Fruit fly (Drosophila melanogaster) whole organism, embryonic: ENCODE measurements around the gene Acp32CD.
A peak's percentile ranks its signal among the peaks of the same experiment; 100 is the strongest.

ENCODE experiments used
- ATbp ChIP-seq: fragments of 200-800 bp; sonication (Bioruptor generic); optimal IDR thresholded peaks from 2 replicates; lab custom pipeline; 2017; ENCODE audit warnings: missing biosample characterization, mild to moderate bottlenecking, missing genetic modification characterization, missing genetic modification reagents
- CG10565 ChIP-seq: fragments of 200-800 bp; sonication (Bioruptor generic); optimal IDR thresholded peaks from 3 replicates; lab custom pipeline; 2016; ENCODE audit warnings: missing biosample characterization, mild to moderate bottlenecking, missing genetic modification characterization
- CG12769 ChIP-seq: fragments of 200-800 bp; sonication (Bioruptor generic); optimal IDR thresholded peaks from 2 replicates; lab custom pipeline; 2019; ENCODE audit warnings: missing biosample characterization, mild to moderate bottlenecking, missing genetic modification characterization, moderate library complexity
- CG14667 ChIP-seq: fragments of 200-800 bp; sonication (Bioruptor generic); IDR thresholded peaks from 2 replicates; pipeline ENCODE4 v1.3.6; 2022; ENCODE audit warnings: missing biosample characterization, missing genetic modification characterization
- CG1529 ChIP-seq: fragments of 200-800 bp; sonication (Bioruptor generic); optimal IDR thresholded peaks from 3 replicates; lab custom pipeline; 2018; ENCODE audit warnings: missing biosample characterization, missing genetic modification characterization
- CG15479 ChIP-seq: fragments of 200-800 bp; sonication (Bioruptor generic); optimal IDR thresholded peaks from 3 replicates; lab custom pipeline; 2019; ENCODE audit warnings: missing biosample characterization, mild to moderate bottlenecking, missing genetic modification characterization, moderate library complexity
- CG16863 ChIP-seq: fragments of 200-800 bp; sonication (Bioruptor generic); optimal IDR thresholded peaks from 3 replicates; lab custom pipeline; 2016; ENCODE audit warnings: missing biosample characterization, missing genetic modification characterization
- CG17568 ChIP-seq: fragments of 200-800 bp; sonication (Bioruptor generic); optimal IDR thresholded peaks from 2 replicates; lab custom pipeline; 2018; ENCODE audit warnings: missing biosample characterization, mild to moderate bottlenecking, missing genetic modification characterization, moderate library complexity
- CG2116 ChIP-seq: fragments of 200-800 bp; sonication (Bioruptor generic); optimal IDR thresholded peaks from 3 replicates; lab custom pipeline; 2018; ENCODE audit warnings: missing biosample characterization, mild to moderate bottlenecking, missing genetic modification characterization
- CG2120 ChIP-seq: fragments of 200-800 bp; sonication (Bioruptor generic); optimal IDR thresholded peaks from 3 replicates; lab custom pipeline; 2016; ENCODE audit warnings: missing biosample characterization, missing genetic modification characterization
- CG2199 ChIP-seq: fragments of 200-800 bp; sonication (Bioruptor generic); IDR thresholded peaks from 3 replicates; pipeline ENCODE4 v1.3.6; 2022; ENCODE audit warnings: missing biosample characterization, missing genetic modification characterization
- CG30403 ChIP-seq: fragments of 200-800 bp; sonication (Bioruptor generic); optimal IDR thresholded peaks from 3 replicates; lab custom pipeline; 2016; ENCODE audit warnings: missing biosample characterization, missing genetic modification characterization
- CG3163 ChIP-seq: fragments of 200-800 bp; sonication (Bioruptor generic); optimal IDR thresholded peaks from 3 replicates; lab custom pipeline; 2016; ENCODE audit warnings: missing biosample characterization, missing genetic modification characterization
- CG32532 ChIP-seq: fragments of 200-800 bp; sonication (Bioruptor generic); IDR thresholded peaks from 2 replicates; pipeline ENCODE4 v1.3.6; 2022; ENCODE audit warnings: missing biosample characterization, missing genetic modification characterization
- CG32767 ChIP-seq: fragments of 200-800 bp; sonication (Bioruptor generic); IDR thresholded peaks from 2 replicates; pipeline ENCODE4 v1.3.6; 2022; ENCODE audit warnings: missing biosample characterization, missing genetic modification characterization
- CG3838 ChIP-seq: fragments of 200-800 bp; sonication (Bioruptor generic); optimal IDR thresholded peaks from 3 replicates; lab custom pipeline; 2016; ENCODE audit warnings: missing biosample characterization, missing genetic modification characterization
- CG4820 ChIP-seq: fragments of 200-800 bp; sonication (Bioruptor generic); optimal IDR thresholded peaks from 3 replicates; lab custom pipeline; 2016; ENCODE audit warnings: missing biosample characterization, missing genetic modification characterization
- CG7839 ChIP-seq: fragments of 200-800 bp; sonication (Bioruptor generic); optimal IDR thresholded peaks from 3 replicates; lab custom pipeline; 2018; ENCODE audit warnings: missing biosample characterization, mild to moderate bottlenecking, missing genetic modification characterization, moderate library complexity
- CG8388 ChIP-seq: fragments of 200-800 bp; sonication (Bioruptor generic); optimal IDR thresholded peaks from 2 replicates; lab custom pipeline; 2019; ENCODE audit warnings: missing biosample characterization, mild to moderate bottlenecking, missing genetic modification characterization, moderate library complexity
- CG9932 ChIP-seq: fragments of 200-800 bp; sonication (Bioruptor generic); IDR thresholded peaks from 2 replicates; pipeline ENCODE4 v1.3.6; 2022; ENCODE audit warnings: missing biosample characterization, missing genetic modification characterization
- Deaf1 ChIP-seq: fragments of 200-800 bp; optimal IDR thresholded peaks from 3 replicates; lab custom pipeline; 2019; ENCODE audit warnings: missing biosample characterization, mild to moderate bottlenecking, missing genetic modification characterization, moderate library complexity
- Ets65A ChIP-seq: fragments of 200-800 bp; sonication (Bioruptor generic); peaks from one replicate; lab custom pipeline; 2016; ENCODE audit warnings: missing biosample characterization, missing genetic modification characterization
- GATAe ChIP-seq: fragments of 200-800 bp; sonication (Bioruptor generic); conservative IDR thresholded peaks from 2 replicates; pipeline ENCODE4 v1.3.6; 2022; ENCODE audit warnings: missing biosample characterization, missing genetic modification characterization
- Hr78 ChIP-seq, 2 experiments: fragments of 200-800 bp in 1 of 2; fragments of >200 bp in 1 of 2; sonication (Bioruptor generic) in 1 of 2; optimal IDR thresholded peaks; 2 replicates each; lab custom pipeline; 2017 to 2019; ENCODE audit warnings: missing biosample characterization in 2 of 2, missing genetic modification characterization in 2 of 2, mild to moderate bottlenecking in 1 of 2, moderate library complexity in 1 of 2
- Med ChIP-seq: fragments of 200-800 bp; sonication (Bioruptor generic); peaks from one replicate; lab custom pipeline; 2016; ENCODE audit warnings: missing biosample characterization, missing genetic modification characterization, mild to moderate bottlenecking, inconsistent platforms, moderate library complexity
- bbx ChIP-seq: fragments of 200-800 bp; sonication (Bioruptor generic); IDR thresholded peaks from 2 replicates; pipeline ENCODE4 v1.3.6; 2022; ENCODE audit warnings: missing biosample characterization, missing genetic modification characterization; ENCODE audit not compliant: partially characterized antibody
- btn ChIP-seq: fragments of 200-800 bp; sonication (Bioruptor generic); optimal IDR thresholded peaks from 2 replicates; lab custom pipeline; 2016; ENCODE audit warnings: missing biosample characterization, missing genetic modification characterization
- cad ChIP-seq: fragments of >200 bp; optimal IDR thresholded peaks from 2 replicates; lab custom pipeline; 2017; ENCODE audit warnings: missing biosample characterization, missing genetic modification characterization
- cg ChIP-seq: fragments of 200-800 bp; sonication (Bioruptor generic); optimal IDR thresholded peaks from 3 replicates; lab custom pipeline; 2019; ENCODE audit warnings: missing biosample characterization, mild to moderate bottlenecking, missing genetic modification characterization, moderate library complexity
- ci ChIP-seq: fragments of 200-800 bp; sonication (Bioruptor generic); IDR thresholded peaks from 3 replicates; pipeline ENCODE4 v1.3.6; 2022; ENCODE audit warnings: missing biosample characterization, missing genetic modification characterization
- crol ChIP-seq: fragments of 200-800 bp; sonication (Bioruptor generic); IDR thresholded peaks from 2 replicates; pipeline ENCODE4 v1.3.6; 2022; ENCODE audit warnings: missing biosample characterization, missing genetic modification characterization
- dpn ChIP-seq, 2 experiments: fragments of 200-800 bp; sonication (Bioruptor generic); optimal IDR thresholded peaks; 3 replicates each; lab custom pipeline; 2016; ENCODE audit warnings: missing biosample characterization in 2 of 2, missing genetic modification characterization in 2 of 2
- eve ChIP-seq, 2 experiments: fragments of >200 bp; optimal IDR thresholded peaks; 2 replicates each; lab custom pipeline; 2017; ENCODE audit warnings: missing biosample characterization in 2 of 2, missing genetic modification characterization in 2 of 2
- fd3F ChIP-seq: fragments of 200-800 bp; sonication (Bioruptor generic); optimal IDR thresholded peaks from 2 replicates; lab custom pipeline; 2018; ENCODE audit warnings: missing biosample characterization, mild to moderate bottlenecking, missing genetic modification characterization, moderate library complexity
- ftz-f1 ChIP-seq: fragments of 200-800 bp; sonication (Bioruptor generic); optimal IDR thresholded peaks from 2 replicates; lab custom pipeline; 2016; ENCODE audit warnings: missing biosample characterization, missing genetic modification characterization
- grn ChIP-seq: fragments of 200-800 bp; sonication (Bioruptor generic); optimal IDR thresholded peaks from 3 replicates; lab custom pipeline; 2017; ENCODE audit warnings: missing biosample characterization, missing genetic modification characterization
- nom ChIP-seq: fragments of 200-800 bp; sonication (Bioruptor generic); optimal IDR thresholded peaks from 2 replicates; lab custom pipeline; 2017; ENCODE audit warnings: missing biosample characterization, missing genetic modification characterization, mild to moderate bottlenecking, moderate library complexity, missing genetic modification reagents
- rib ChIP-seq: fragments of 200-800 bp; sonication (Bioruptor generic); IDR thresholded peaks from 2 replicates; pipeline ENCODE4 v1.3.6; 2022; ENCODE audit warnings: missing biosample characterization, missing genetic modification characterization
- ro ChIP-seq: fragments of 200-800 bp; sonication (Bioruptor generic); IDR thresholded peaks from 2 replicates; pipeline ENCODE4 v1.3.6; 2022; ENCODE audit warnings: missing biosample characterization, missing genetic modification characterization
- sd ChIP-seq: fragments of 200-800 bp; sonication (Bioruptor generic); optimal IDR thresholded peaks from 3 replicates; lab custom pipeline; 2018; ENCODE audit warnings: missing biosample characterization, mild to moderate bottlenecking, missing genetic modification characterization, moderate library complexity
- so ChIP-seq: fragments of 200-800 bp; sonication (Bioruptor generic); IDR thresholded peaks from 3 replicates; pipeline ENCODE4 v1.3.6; 2022; ENCODE audit warnings: missing biosample characterization, missing genetic modification characterization
- sr ChIP-seq: fragments of 200-800 bp; sonication (Bioruptor generic); IDR thresholded peaks from 3 replicates; pipeline ENCODE4 v1.3.6; 2022; ENCODE audit warnings: missing biosample characterization, missing genetic modification characterization
- sug ChIP-seq: fragments of 200-800 bp; optimal IDR thresholded peaks from 2 replicates; lab custom pipeline; 2019; ENCODE audit warnings: missing biosample characterization, mild to moderate bottlenecking, missing genetic modification characterization, moderate library complexity
- twi ChIP-seq: fragments of 200-800 bp; optimal IDR thresholded peaks from 2 replicates; lab custom pipeline; 2019; ENCODE audit warnings: missing biosample characterization, mild to moderate bottlenecking, missing genetic modification characterization, moderate library complexity
- vvl ChIP-seq: fragments of 200-800 bp; sonication (Bioruptor generic); IDR thresholded peaks from 2 replicates; pipeline ENCODE4 v1.3.6; 2022; ENCODE audit warnings: missing biosample characterization, missing genetic modification characterization
- wor ChIP-seq: fragments of 200-800 bp; sonication (Bioruptor generic); IDR thresholded peaks from 2 replicates; pipeline ENCODE4 v1.3.6; 2022; ENCODE audit warnings: missing biosample characterization, missing genetic modification characterization

Acp32CD gene

DNA sequence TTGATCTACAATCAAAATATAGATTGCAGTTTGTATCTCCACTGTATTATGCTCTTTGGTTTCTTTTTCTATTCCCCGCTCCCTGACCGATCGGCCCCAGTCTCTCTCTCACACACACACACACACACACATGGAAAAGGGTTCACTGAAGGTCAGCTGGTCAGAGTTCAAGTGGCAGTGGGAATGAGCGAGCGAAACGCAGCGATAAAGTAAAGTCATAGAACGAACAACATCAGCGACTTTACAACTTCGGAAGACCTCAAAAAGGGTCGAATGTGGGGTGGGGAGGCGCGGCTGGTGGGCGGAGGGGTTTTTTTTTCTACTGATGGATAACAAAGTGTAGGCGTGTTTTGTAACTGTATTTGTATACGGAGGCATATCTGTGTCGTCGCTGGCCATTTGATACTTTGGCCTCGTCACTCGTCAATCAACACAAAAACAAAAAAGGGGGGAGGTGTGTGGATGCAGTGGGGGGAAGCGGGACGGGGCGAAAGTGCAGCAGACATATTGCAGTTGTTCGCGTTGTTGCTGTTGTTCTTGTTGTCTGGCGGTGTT, 42.8 kb downstream of the Acp32CD start (continued):
- peak; percentile 84 for TF ChIP-seq crol (GFP tag; lab: Robert Waterston, UW)
- 0 out of 2 replicates have a peak, but pooled peaks have one; percentile 13 for TF ChIP-seq wor (GFP tag; lab: Robert Waterston, UW)
- peak; percentile 39 for TF ChIP-seq ftz-f1 (GFP tag; lab: Kevin White, UChicago)
- TF ChIP-seq CG14667 (GFP tag; lab: Robert Waterston, UW): 0 out of 2 replicates have a peak, but pooled peaks have one; percentile 1
- no peak for TF ChIP-seq CG16863 (GFP tag; lab: Kevin White, UChicago)
- peak; percentile 47 for TF ChIP-seq CG2120 (GFP tag; lab: Kevin White, UChicago)
- peak; percentile 19 for TF ChIP-seq grn
- TF ChIP-seq GATAe: 0 out of 2 replicates have a peak, but pooled peaks have one; percentile 7
- TF ChIP-seq rib (GFP tag; lab: Robert Waterston, UW): 0 out of 2 replicates have a peak, but pooled peaks have one; percentile 6
- 0 out of 2 replicates have a peak, but pooled peaks have one; percentile 1 for TF ChIP-seq CG9932 (GFP tag; lab: Robert Waterston, UW)
- peak; percentile 14 for TF ChIP-seq CG1529 (GFP tag; lab: Kevin White, UChicago)
- peak; percentile 14 for TF ChIP-seq Ets65A (GFP tag; lab: Kevin White, UChicago)
- TF ChIP-seq cg (GFP tag; lab: Kevin White, UChicago): peak; percentile 75
- 0 out of 3 replicates have a peak, but pooled peaks have one; percentile 61 for TF ChIP-seq sr (GFP tag; lab: Robert Waterston, UW)

DNA sequence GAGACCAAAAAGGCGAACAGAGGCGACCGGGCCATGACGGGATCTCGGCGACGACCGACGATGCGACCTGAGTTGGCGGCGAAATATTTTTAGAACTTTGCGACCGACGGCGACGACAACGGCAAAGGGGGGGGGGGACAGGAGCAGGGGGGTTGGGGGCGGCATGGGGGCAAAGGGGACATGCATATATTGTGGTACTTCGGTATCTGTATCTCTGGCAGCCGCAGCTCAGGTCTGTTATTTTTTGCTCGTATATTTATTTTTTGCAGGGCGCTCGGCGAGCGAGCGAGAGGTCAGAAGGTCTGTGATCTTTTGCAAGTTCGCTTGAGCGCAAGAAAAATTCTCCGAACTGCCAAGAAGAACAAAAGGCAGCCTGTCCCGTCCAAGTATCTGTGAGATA, 43.8 kb downstream of the Acp32CD start:
- TF ChIP-seq CG7839 (tag; lab: Kevin White, UChicago) (no peak), eve (GFP tag; optimal IDR thresholded peaks at IDR 0.05; lab: Kevin White, UChicago) (no peak), CG30403 (GFP tag; lab: Kevin White, UChicago) (no peak), CG32532 (0 out of 2 replicates have a peak, but pooled peaks have one; percentile 16), cad (GFP tag; lab: Kevin White, UChicago) (no peak), CG10565 (GFP tag; lab: Kevin White, UChicago) (no peak), CG12769 (tag; lab: Kevin White, UChicago) (peak; percentile 47), CG4820 (no peak), CG3838 (no peak), ATbp (GFP tag; lab: Kevin White, UChicago) (no peak), Deaf1 (peak; percentile 30), crol (GFP tag; lab: Robert Waterston, UW) (peak; percentile 88), CG2116 (GFP tag; lab: Kevin White, UChicago) (no peak), fd3F (GFP tag; lab: Kevin White, UChicago) (no peak), nom (GFP tag; lab: Kevin White, UChicago) (peak; percentile 30), CG32767 (GFP tag; lab: Robert Waterston, UW) (no peak), Hr78 (GFP tag; optimal IDR thresholded peaks at IDR 0.05; lab: Kevin White, UChicago) (peak in 1 of 2 experiments; percentile 11)

DNA sequence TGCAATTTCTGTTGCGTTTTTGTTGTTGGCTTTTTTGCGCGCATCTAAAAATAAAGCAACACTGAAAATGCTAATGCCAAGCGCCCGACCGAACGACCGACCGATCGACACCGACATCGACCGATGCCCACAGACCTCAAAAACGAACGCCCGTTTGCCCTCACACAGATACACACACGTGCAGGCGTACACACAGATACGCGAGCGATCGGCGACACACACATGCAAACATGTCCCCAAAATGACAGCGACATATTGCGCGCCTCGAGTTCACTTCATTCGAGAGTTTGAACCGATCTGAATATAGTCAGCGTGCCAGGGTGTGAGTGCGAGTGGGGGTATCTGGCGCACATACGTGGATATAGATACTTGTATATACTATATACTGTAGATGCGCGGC, 45.7 kb downstream of the Acp32CD start:
- TF ChIP-seq ro (GFP tag; lab: Robert Waterston, UW) (no peak), bbx (GFP tag; lab: Robert Waterston, UW) (0 out of 2 replicates have a peak, but pooled peaks have one; percentile 25), CG17568 (GFP tag; lab: Kevin White, UChicago) (no peak), CG12769 (tag; lab: Kevin White, UChicago) (peak; percentile 78), sr (GFP tag; lab: Robert Waterston, UW) (peak; percentile 67; the same call in 2 of the 3 replicates), CG2199 (GFP tag; lab: Robert Waterston, UW) (0 out of 3 replicates have a peak, but pooled peaks have one; percentile 81), CG15479 (peak; percentile 63), Med (peak; percentile 64), ci (0 out of 3 replicates have a peak, but pooled peaks have one; percentile 16), so (GFP tag; lab: Robert Waterston, UW) (peak; percentile 56; the same call in 1 of the 3 replicates), cg (GFP tag; lab: Kevin White, UChicago) (peak; percentile 84), ftz-f1 (GFP tag; lab: Kevin White, UChicago) (peak; percentile 28), dpn (GFP tag; optimal IDR thresholded peaks at IDR 0.05; lab: Kevin White, UChicago) (no peak), btn (GFP tag; lab: Kevin White, UChicago) (no peak), rib (GFP tag; lab: Robert Waterston, UW) (peak; percentile 29; the same call in 1 of the 2 replicates), CG3163 (GFP tag; lab: Kevin White, UChicago) (peak; percentile 9), Deaf1 (peak; percentile 95), CG8388 (GFP tag; lab: Kevin White, UChicago) (no peak), Hr78 (GFP tag; optimal IDR thresholded peaks at IDR 0.05; lab: Kevin White, UChicago) (peak in 1 of 2 experiments; percentile 98), vvl (GFP tag; lab: Robert Waterston, UW) (peak; percentile 56), sd (tag; lab: Kevin White, UChicago) (peak; percentile 32), twi (peak; percentile 43), sug (tag; lab: Kevin White, UChicago) (peak; percentile 1)
